Worm (Caenorhabditis elegans) whole organism, L2 larva: ENCODE data around the gene srg-1.

Experiments
- ZK546.5 ChIP-seq: sonication (generic microtip); optimal IDR thresholded peaks from 2 replicates; lab custom pipeline; 2017; ENCODE audit warnings: missing biosample characterization, missing genetic modification characterization
- ama-1 ChIP-seq: fragments of 150-350 bp; optimal IDR thresholded peaks from 2 replicates; lab custom pipeline; 2018; ENCODE audit warnings: inconsistent platforms
- blmp-1 ChIP-seq: sonication (generic microtip); optimal IDR thresholded peaks from 2 replicates; lab custom pipeline; 2017; ENCODE audit warnings: missing genetic modification characterization, mild to moderate bottlenecking, missing compliant biosample characterization, antibody characterized with exemption, moderate library complexity; ENCODE audit not compliant: insufficient read depth
- ceh-82 ChIP-seq: fragments of 150-350 bp; optimal IDR thresholded peaks from 2 replicates; lab custom pipeline; 2014; ENCODE audit warnings: missing biosample characterization, missing genetic modification characterization
- nhr-77 ChIP-seq: fragments of 150-350 bp; optimal IDR thresholded peaks from 2 replicates; lab custom pipeline; 2014; ENCODE audit warnings: missing biosample characterization, missing genetic modification characterization
- unc-39 ChIP-seq: fragments of 150-350 bp; optimal IDR thresholded peaks from 2 replicates; lab custom pipeline; 2014; ENCODE audit warnings: missing biosample characterization, missing genetic modification characterization
- unc-62 ChIP-seq: fragments of 150-350 bp; optimal IDR thresholded peaks from 2 replicates; lab custom pipeline; 2014; ENCODE audit warnings: missing biosample characterization, missing genetic modification reagents, missing genetic modification characterization
- ztf-4 ChIP-seq: fragments of 150-350 bp; optimal IDR thresholded peaks from 2 replicates; lab custom pipeline; 2014; ENCODE audit warnings: missing biosample characterization, missing genetic modification characterization

ce11 chrIII:6256675-6257074, 1.5 kb downstream of the srg-1 start, which contains the start of gene srg-9:
- TF ChIP-seq ztf-4, result no peak
- no peak for TF ChIP-seq ZK546.5
- TF ChIP-seq blmp-1 (tag; lab: Kevin White, UChicago), result no peak
- TF ChIP-seq ceh-82, result no peak
- no peak for TF ChIP-seq unc-62
- TF ChIP-seq nhr-77 (tag; lab: Kevin White, UChicago), result no peak
- no peak for TF ChIP-seq unc-39 (tag; lab: Kevin White, UChicago)
- TF ChIP-seq ama-1 (lab: Kevin White, UChicago), result no peak
